Worm (Caenorhabditis elegans) whole organism, young adult: ENCODE data around the gene C24H10.2.
A peak's percentile ranks its signal among the peaks of the same experiment; 100 is the strongest.

Source experiments
- B0336.3 ChIP-seq: fragments of 200-800 bp; sonication (Bioruptor generic); IDR thresholded peaks from 2 replicates; pipeline ENCODE4 v1.3.6; 2022; ENCODE audit warnings: missing genetic modification characterization, missing compliant biosample characterization
- F22D6.2 ChIP-seq: sonication (generic microtip); optimal IDR thresholded peaks from 2 replicates; lab custom pipeline; 2016; ENCODE audit warnings: mild to moderate bottlenecking, missing genetic modification characterization, missing compliant biosample characterization
- F23B12.7 ChIP-seq: sonication (generic microtip); optimal IDR thresholded peaks from 2 replicates; lab custom pipeline; 2017; ENCODE audit warnings: missing genetic modification characterization, mild to moderate bottlenecking, missing compliant biosample characterization, antibody characterized with exemption, moderate library complexity; ENCODE audit not compliant: insufficient read depth
- F33H1.4 ChIP-seq: fragments of 200-800 bp; sonication (Bioruptor generic); IDR thresholded peaks from 2 replicates; pipeline ENCODE4 v1.3.6; 2022; ENCODE audit warnings: missing genetic modification reagents, missing genetic modification characterization, missing compliant biosample characterization
- F57C9.4 ChIP-seq: sonication (generic microtip); optimal IDR thresholded peaks from 2 replicates; lab custom pipeline; 2017; ENCODE audit warnings: mild to moderate bottlenecking, missing genetic modification characterization, missing compliant biosample characterization
- T26A5.8 ChIP-seq: sonication (generic microtip); optimal IDR thresholded peaks from 2 replicates; lab custom pipeline; 2016; ENCODE audit warnings: missing genetic modification characterization, missing compliant biosample characterization
- Y53G8AR.9 ChIP-seq: fragments of 200-800 bp; sonication (Bioruptor generic); conservative IDR thresholded peaks from 2 replicates; pipeline ENCODE4 v1.3.6; 2022; ENCODE audit warnings: missing genetic modification reagents, missing genetic modification characterization, missing compliant biosample characterization
- ZK185.1 ChIP-seq: sonication (generic microtip); optimal IDR thresholded peaks from 2 replicates; lab custom pipeline; 2016; ENCODE audit warnings: mild to moderate bottlenecking, missing genetic modification characterization, missing compliant biosample characterization; ENCODE audit not compliant: poor library complexity, severe bottlenecking
- akir-1 ChIP-seq: fragments of 200-800 bp; sonication (Bioruptor generic); optimal IDR thresholded peaks from 2 replicates; lab custom pipeline; 2018; ENCODE audit warnings: mild to moderate bottlenecking, missing genetic modification characterization, moderate library complexity, missing compliant biosample characterization
- atf-7 ChIP-seq: sonication (generic microtip); optimal IDR thresholded peaks from 2 replicates; lab custom pipeline; 2017; ENCODE audit warnings: mild to moderate bottlenecking, missing genetic modification characterization, missing compliant biosample characterization
- cebp-1 ChIP-seq, 2 experiments: fragments of 200-800 bp in 1 of 2; sonication (Bioruptor generic) in 1 of 2; sonication (generic microtip) in 1 of 2; IDR thresholded peaks in 1 of 2; optimal IDR thresholded peaks in 1 of 2; 2 replicates each; pipeline versions ENCODE4 v1.3.6 to Lab custom; 2017 to 2022; ENCODE audit warnings: missing compliant biosample characterization in 2 of 2, missing genetic modification characterization in 2 of 2, mild to moderate bottlenecking in 1 of 2, missing genetic modification reagents in 1 of 2, moderate library complexity in 1 of 2
- ceh-100 ChIP-seq: fragments of 200-800 bp; sonication (Bioruptor generic); IDR thresholded peaks from 2 replicates; pipeline ENCODE4 v1.3.6; 2022; ENCODE audit warnings: missing genetic modification reagents, missing genetic modification characterization, missing compliant biosample characterization
- chd-7 ChIP-seq: sonication (generic microtip); optimal IDR thresholded peaks from 2 replicates; lab custom pipeline; 2016; ENCODE audit warnings: mild to moderate bottlenecking, missing genetic modification characterization, moderate library complexity, missing compliant biosample characterization
- dox-1 ChIP-seq: fragments of 200-800 bp; sonication (Bioruptor generic); IDR thresholded peaks from 2 replicates; pipeline ENCODE4 v1.3.6; 2022; ENCODE audit warnings: missing genetic modification reagents, missing genetic modification characterization, missing compliant biosample characterization
- dpff-1 ChIP-seq: sonication (generic microtip); optimal IDR thresholded peaks from 2 replicates; lab custom pipeline; 2017; ENCODE audit warnings: mild to moderate bottlenecking, missing genetic modification characterization, missing compliant biosample characterization
- efl-1 ChIP-seq: fragments of 150-350 bp; optimal IDR thresholded peaks from 2 replicates; lab custom pipeline; 2014; ENCODE audit warnings: missing biosample characterization, missing genetic modification reagents, missing genetic modification characterization
- egrh-3 ChIP-seq: fragments of 200-800 bp; sonication (Bioruptor generic); IDR thresholded peaks from 2 replicates; pipeline ENCODE4 v1.3.6; 2022; ENCODE audit warnings: missing genetic modification reagents, missing genetic modification characterization, missing compliant biosample characterization
- ekl-4 ChIP-seq: fragments of 200-800 bp; sonication (Bioruptor generic); IDR thresholded peaks from 2 replicates; pipeline ENCODE4 v1.3.6; 2022; ENCODE audit warnings: missing genetic modification reagents, missing genetic modification characterization, missing compliant biosample characterization
- hrde-1 ChIP-seq: sonication (generic microtip); optimal IDR thresholded peaks from 2 replicates; lab custom pipeline; 2016; ENCODE audit warnings: missing genetic modification characterization, mild to moderate bottlenecking, missing compliant biosample characterization, moderate library complexity, missing genotype, missing genetic modification reagents, borderline replicate concordance
- hsf-1 ChIP-seq: fragments of 200-800 bp; sonication (Bioruptor generic); IDR thresholded peaks from 2 replicates; pipeline ENCODE4 v1.3.6; 2022; ENCODE audit warnings: missing genetic modification reagents, missing genetic modification characterization, missing compliant biosample characterization
- lag-1 ChIP-seq: fragments of 200-800 bp; sonication (Bioruptor generic); IDR thresholded peaks from 2 replicates; pipeline ENCODE4 v1.3.6; 2022; ENCODE audit warnings: missing genetic modification reagents, missing genetic modification characterization, missing compliant biosample characterization
- let-526 ChIP-seq: fragments of 200-800 bp; sonication (Bioruptor generic); IDR thresholded peaks from 2 replicates; pipeline ENCODE4 v1.3.6; 2022; ENCODE audit warnings: missing genetic modification reagents, missing genetic modification characterization, missing compliant biosample characterization
- let-607 ChIP-seq, 2 experiments: fragments of 200-800 bp in 1 of 2; sonication (Bioruptor generic) in 1 of 2; sonication (generic microtip) in 1 of 2; optimal IDR thresholded peaks; 2 replicates each; lab custom pipeline; 2016 to 2018; ENCODE audit warnings: mild to moderate bottlenecking in 2 of 2, missing compliant biosample characterization in 2 of 2, missing genetic modification characterization in 2 of 2, moderate library complexity in 2 of 2, missing genotype in 1 of 2
- lin-35 ChIP-seq, 3 experiments: fragments of 150-350 bp in 2 of 3; sonication (generic microtip) in 1 of 3; optimal IDR thresholded peaks; 2 replicates each; lab custom pipeline; 2014 to 2018; ENCODE audit warnings: missing biosample characterization in 3 of 3, missing genetic modification characterization in 3 of 3, missing genetic modification reagents in 3 of 3
- lin-40 ChIP-seq: sonication (generic microtip); optimal IDR thresholded peaks from 2 replicates; lab custom pipeline; 2016; ENCODE audit warnings: missing genetic modification characterization, mild to moderate bottlenecking, missing compliant biosample characterization, missing genotype, missing genetic modification reagents
- lsl-1 ChIP-seq: fragments of 200-800 bp; sonication (Bioruptor generic); optimal IDR thresholded peaks from 2 replicates; lab custom pipeline; 2018; ENCODE audit warnings: mild to moderate bottlenecking, missing genetic modification characterization, moderate library complexity, missing compliant biosample characterization
- madf-6 ChIP-seq: fragments of 200-800 bp; sonication (Bioruptor generic); IDR thresholded peaks from 2 replicates; pipeline ENCODE4 v1.3.6; 2022; ENCODE audit warnings: missing genetic modification reagents, missing genetic modification characterization, missing compliant biosample characterization
- mcd-1 ChIP-seq: fragments of 200-800 bp; sonication (Bioruptor generic); IDR thresholded peaks from 2 replicates; pipeline ENCODE4 v1.3.6; 2022; ENCODE audit warnings: missing genetic modification reagents, missing genetic modification characterization, missing compliant biosample characterization
- nhr-80 ChIP-seq: sonication (generic microtip); optimal IDR thresholded peaks from 2 replicates; lab custom pipeline; 2016; ENCODE audit warnings: missing genetic modification characterization, missing compliant biosample characterization
- nhr-90 ChIP-seq: sonication (generic microtip); optimal IDR thresholded peaks from 2 replicates; lab custom pipeline; 2016; ENCODE audit warnings: missing genotype, mild to moderate bottlenecking, missing genetic modification characterization, missing compliant biosample characterization
- pbrm-1 ChIP-seq: fragments of 200-800 bp; sonication (Bioruptor generic); IDR thresholded peaks from 2 replicates; pipeline ENCODE4 v1.3.6; 2022; ENCODE audit warnings: missing genetic modification reagents, missing genetic modification characterization, missing compliant biosample characterization
- pha-4 ChIP-seq: fragments of 150-350 bp; sonication (generic microtip); optimal IDR thresholded peaks from 2 replicates; lab custom pipeline; 2014; ENCODE audit warnings: missing biosample characterization, missing genetic modification reagents, missing genetic modification characterization
- rcor-1 ChIP-seq: fragments of 200-800 bp; sonication (Bioruptor generic); IDR thresholded peaks from 2 replicates; pipeline ENCODE4 v1.3.6; 2022; ENCODE audit warnings: missing genetic modification reagents, missing genetic modification characterization, missing compliant biosample characterization
- sptf-2 ChIP-seq: fragments of 200-800 bp; sonication (Bioruptor generic); optimal IDR thresholded peaks from 2 replicates; lab custom pipeline; 2018; ENCODE audit warnings: mild to moderate bottlenecking, missing genetic modification characterization, missing compliant biosample characterization
- unc-130 ChIP-seq: sonication (generic microtip); optimal IDR thresholded peaks from 2 replicates; lab custom pipeline; 2016; ENCODE audit warnings: missing genetic modification reagents, missing genetic modification characterization, missing compliant biosample characterization
- xnd-1 ChIP-seq: sonication (generic microtip); optimal IDR thresholded peaks from 2 replicates; lab custom pipeline; 2016; ENCODE audit warnings: missing genotype, missing genetic modification reagents, missing genetic modification characterization, missing compliant biosample characterization
- ztf-22 ChIP-seq: fragments of 200-800 bp; sonication (Bioruptor generic); optimal IDR thresholded peaks from 2 replicates; lab custom pipeline; 2018; ENCODE audit warnings: mild to moderate bottlenecking, missing genetic modification characterization, moderate library complexity, missing compliant biosample characterization
- ztf-26 ChIP-seq: sonication (generic microtip); optimal IDR thresholded peaks from 2 replicates; lab custom pipeline; 2017; ENCODE audit warnings: missing genetic modification characterization, missing compliant biosample characterization

C24H10.2 gene

DNA sequence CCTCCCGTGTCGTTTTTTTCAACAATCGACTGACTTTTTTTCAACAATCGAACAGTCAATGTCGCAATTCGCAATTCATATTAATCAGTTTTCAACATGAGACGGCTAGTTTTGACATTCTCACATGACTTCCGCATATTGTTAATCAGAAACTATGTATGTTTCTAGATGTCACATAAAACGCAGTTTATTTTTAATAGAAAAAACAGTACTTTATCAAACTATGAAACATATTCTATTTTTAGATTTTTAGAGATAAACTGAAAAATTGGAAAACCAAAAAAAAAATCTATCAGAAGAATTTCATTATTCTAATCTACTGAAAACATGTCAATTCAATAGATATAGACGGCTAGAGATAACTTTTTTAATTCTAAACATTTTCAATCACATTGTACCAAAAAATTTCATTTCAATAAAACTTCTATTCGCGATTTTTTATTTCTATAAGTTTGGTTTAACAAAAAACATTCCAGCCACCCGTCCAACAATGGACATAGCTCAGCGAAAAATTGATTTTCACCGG lies 23.0 kb downstream of the C24H10.2 start, which contains the start of gene pnk-4:
TSS of gene pnk-4 (plus strand) at position 476 of the 526 bp plus-strand sequence.
- TF ChIP-seq dpff-1 (tag; lab: Kevin White, UChicago) (no peak), akir-1 (GFP tag; lab: Kevin White, UChicago) (no peak), sptf-2 (no peak), T26A5.8 (tag; lab: Kevin White, UChicago) (no peak), ztf-22 (GFP tag; lab: Kevin White, UChicago) (no peak), unc-130 (no peak)

ce11 chrX:5093997-5094396 lies 29.6 kb downstream of the C24H10.2 start:
- peak; percentile 65 for TF ChIP-seq nhr-80 (tag; lab: Kevin White, UChicago)
- no peak for TF ChIP-seq F33H1.4 (GFP tag; lab: Robert Waterston, UW)

DNA sequence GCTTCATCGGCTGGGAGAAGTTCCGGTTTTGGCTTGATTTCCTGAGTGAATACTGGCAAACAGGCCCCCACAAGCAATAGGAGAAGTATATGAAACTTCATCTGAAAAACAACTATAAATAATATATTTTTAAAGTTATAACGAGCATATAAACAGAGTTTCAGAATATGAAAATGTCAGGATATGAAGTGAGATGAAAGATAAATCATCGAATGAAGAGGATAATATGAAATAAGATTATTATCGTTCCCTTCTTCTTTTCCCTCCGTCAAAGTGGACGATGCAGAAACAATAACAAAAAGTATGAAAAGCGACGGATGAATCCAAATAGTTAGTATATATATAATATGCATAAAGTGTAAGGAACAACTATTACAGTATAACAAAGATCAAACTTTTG lies 32.6 kb downstream of the C24H10.2 start, which contains the start of gene acn-1:
TSS of gene acn-1 (minus strand) at position 101 of the 400 bp plus-strand sequence.
- TF ChIP-seq nhr-90 (no peak), pha-4 (tag; lab: Kevin White, UChicago) (no peak), lin-35 (GFP tag; optimal IDR thresholded peaks at IDR 0.05; lab: Kevin White, UChicago) (no peak), ZK185.1 (tag; lab: Kevin White, UChicago) (no peak), sptf-2 (no peak), cebp-1 (GFP tag; IDR thresholded peaks at IDR 0.05; lab: Robert Waterston, UW) (no peak), cebp-1 (tag; optimal IDR thresholded peaks at IDR 0.05; lab: Kevin White, UChicago) (no peak), ztf-22 (GFP tag; lab: Kevin White, UChicago) (no peak), rcor-1 (no peak), egrh-3 (GFP tag; lab: Robert Waterston, UW) (no peak), hrde-1 (tag; lab: Kevin White, UChicago) (no peak)

DNA sequence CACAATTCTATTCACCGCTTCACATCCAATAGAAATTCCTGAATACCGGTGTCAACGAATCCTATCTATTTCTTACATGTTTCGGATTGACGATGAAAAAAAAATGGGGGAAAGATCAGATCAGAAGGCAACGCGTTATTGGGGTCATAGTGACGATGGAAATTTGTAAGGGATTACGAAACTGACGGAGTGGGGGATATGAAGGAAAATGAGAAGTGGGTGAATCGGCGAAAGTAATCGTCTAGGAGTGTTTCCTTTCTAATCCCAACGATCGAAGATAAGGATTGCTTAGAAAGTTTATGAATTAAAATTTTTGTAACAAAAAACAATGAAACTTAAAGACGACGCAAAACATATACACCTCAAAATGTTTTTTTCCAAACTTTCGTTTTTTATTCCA lies 34.5 kb downstream of the C24H10.2 start:
- TF ChIP-seq F57C9.4 (no peak), hsf-1 (GFP tag; lab: Robert Waterston, UW) (no peak), efl-1 (GFP tag; lab: Kevin White, UChicago) (no peak), atf-7 (no peak), lag-1 (GFP tag; lab: Robert Waterston, UW) (no peak), dox-1 (GFP tag; lab: Robert Waterston, UW) (no peak)

- TF ChIP-seq nhr-90 (peak; percentile 70), mcd-1 (peak; percentile 49; the same call in 1 of the 2 replicates), ekl-4 (peak; percentile 54; the same call in 1 of the 2 replicates), let-607 (tag; optimal IDR thresholded peaks at IDR 0.05; lab: Kevin White, UChicago) (peak; percentile 72 to 76), F22D6.2 (tag; lab: Kevin White, UChicago) (no peak), ceh-100 (no peak), B0336.3 (peak; percentile 68), ztf-26 (tag; lab: Kevin White, UChicago) (peak; percentile 7), cebp-1 (GFP tag; IDR thresholded peaks at IDR 0.05; lab: Robert Waterston, UW) (no peak), cebp-1 (tag; optimal IDR thresholded peaks at IDR 0.05; lab: Kevin White, UChicago) (peak; percentile 59), lsl-1 (no peak), let-526 (peak; percentile 74; the same call in 1 of the 2 replicates), xnd-1 (tag; lab: Kevin White, UChicago) (no peak), pbrm-1 (GFP tag; lab: Robert Waterston, UW) (peak; percentile 48; the same call in 1 of the 2 replicates), F23B12.7 (tag; lab: Kevin White, UChicago) (no peak), atf-7 (peak; percentile 45), dox-1 (GFP tag; lab: Robert Waterston, UW) (peak; percentile 60), ZK185.1 (tag; lab: Kevin White, UChicago) (no peak), Y53G8AR.9 (peak; percentile 85; the same call in 1 of the 2 replicates), lin-40 (tag; lab: Kevin White, UChicago) (peak; percentile 40), chd-7 (tag; lab: Kevin White, UChicago) (peak; percentile 44), madf-6 (GFP tag; lab: Robert Waterston, UW) (peak; percentile 30; the same call in 1 of the 2 replicates)
Observed at ce11 chrX:5100738-5101379, 36.5 kb downstream of the C24H10.2 start, which contains the start of gene vit-2. Gene vit-2, plus strand, starts transcription at chrX:5101042.
